Worm (Caenorhabditis elegans) whole organism, late embryonic: ENCODE data around the gene nas-31.

Source experiments
- C08G9.2 ChIP-seq: sonication (generic microtip); optimal IDR thresholded peaks from 2 replicates; lab custom pipeline; 2016; ENCODE audit warnings: mild to moderate bottlenecking, missing genetic modification characterization, moderate library complexity, missing compliant biosample characterization
- ama-1 ChIP-seq: fragments of 150-350 bp; optimal IDR thresholded peaks from 2 replicates; lab custom pipeline; 2014
- ceh-18 ChIP-seq: sonication (generic microtip); optimal IDR thresholded peaks from 2 replicates; lab custom pipeline; 2016; ENCODE audit warnings: missing genetic modification characterization, missing compliant biosample characterization
- elt-4 ChIP-seq: sonication (generic microtip); optimal IDR thresholded peaks from 2 replicates; lab custom pipeline; 2016; ENCODE audit warnings: missing genetic modification characterization, missing compliant biosample characterization
- fkh-10 ChIP-seq: fragments of 150-350 bp; optimal IDR thresholded peaks from 2 replicates; lab custom pipeline; 2014; ENCODE audit warnings: missing biosample characterization, missing genetic modification reagents, missing genetic modification characterization
- hlh-30 ChIP-seq: sonication (generic microtip); optimal IDR thresholded peaks from 2 replicates; lab custom pipeline; 2017; ENCODE audit warnings: antibody characterized with exemption, missing genetic modification characterization, missing compliant biosample characterization; ENCODE audit not compliant: insufficient read depth
- mec-3 ChIP-seq: sonication (generic microtip); optimal IDR thresholded peaks from 2 replicates; lab custom pipeline; 2016; ENCODE audit warnings: borderline replicate concordance, missing genetic modification characterization, missing compliant biosample characterization
- nfya-1 ChIP-seq: sonication (generic microtip); optimal IDR thresholded peaks from 2 replicates; lab custom pipeline; 2017; ENCODE audit warnings: missing genetic modification characterization, mild to moderate bottlenecking, missing compliant biosample characterization, antibody characterized with exemption, moderate library complexity
- nhr-11 ChIP-seq: fragments of 150-350 bp; optimal IDR thresholded peaks from 2 replicates; lab custom pipeline; 2014; ENCODE audit warnings: missing biosample characterization, missing genetic modification characterization
- pqm-1 ChIP-seq: sonication (generic microtip); optimal IDR thresholded peaks from 2 replicates; lab custom pipeline; 2016; ENCODE audit warnings: missing genetic modification characterization, missing compliant biosample characterization

DNA sequence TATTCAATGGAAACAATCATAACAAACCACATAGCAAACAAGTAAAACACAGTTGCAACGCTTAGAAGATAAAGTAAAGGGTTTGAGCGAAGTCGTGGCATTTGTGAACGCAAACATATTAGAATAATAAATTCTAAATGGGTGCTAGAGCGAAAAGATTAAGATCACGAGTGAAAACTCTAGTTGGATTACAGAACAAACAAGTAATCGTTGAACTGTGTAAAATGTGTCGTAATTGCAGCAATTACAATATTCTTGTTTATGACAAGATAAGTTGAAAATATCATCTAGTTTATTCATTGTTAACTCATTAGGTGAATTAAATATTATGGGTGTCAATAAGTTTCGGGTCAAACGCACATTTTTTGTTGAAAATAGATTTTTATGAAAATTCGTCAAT is 19.0 kb downstream of the nas-31 start, which contains the start of gene F32D8.8:
- no peak for TF ChIP-seq mec-3 (tag; lab: Kevin White, UChicago)
- no peak for TF ChIP-seq ceh-18
- no peak for TF ChIP-seq nfya-1 (tag; lab: Kevin White, UChicago)
- TF ChIP-seq elt-4 = no peak
- TF ChIP-seq hlh-30 (tag; lab: Kevin White, UChicago) = no peak
- TF ChIP-seq ama-1 (lab: Kevin White, UChicago) = no peak
- TF ChIP-seq pqm-1 = no peak
- TF ChIP-seq C08G9.2 = no peak
- TF ChIP-seq nhr-11 (tag; lab: Kevin White, UChicago) = no peak
- no peak for TF ChIP-seq fkh-10 (GFP tag; lab: Kevin White, UChicago)
